Fruit fly (Drosophila melanogaster): Measurements from ENCODE around the gene Tom70.

dm6 chr2L:12053365-12053764 is 15.1 kb upstream of the Tom70 start:
- TF ChIP-seq CG8319 (GFP tag; optimal IDR thresholded peaks at IDR 0.05) = no peak
- TF ChIP-seq CG9139 (GFP tag; optimal IDR thresholded peaks at IDR 0.05) = no peak
- TF ChIP-seq Gug (GFP tag; IDR thresholded peaks at IDR 0.05) = no peak
- TF ChIP-seq Lpt (GFP tag; optimal IDR thresholded peaks at IDR 0.05) = no peak
- TF ChIP-seq dsx (GFP tag; optimal IDR thresholded peaks at IDR 0.05; ENCODE audit: poor library complexity, severe bottlenecking) = no peak

Data from whole organism, prepupa.